Fruit fly (Drosophila melanogaster): Measurements from ENCODE around the gene CG9168.

Gene CG9168

dm6 chr3L:1370939-1371338 lies 39.9 kb upstream of the CG9168 start (continued):
- TF ChIP-seq onecut (GFP tag; IDR thresholded peaks at IDR 0.05) (no peak), CG12236 (GFP tag; optimal IDR thresholded peaks at IDR 0.05) (no peak), Adf1 (GFP tag; IDR thresholded peaks at IDR 0.05) (no peak), Sin3A (optimal IDR thresholded peaks at IDR 0.05) (no peak), cg (GFP tag; optimal IDR thresholded peaks at IDR 0.05) (no peak), CG14441 (GFP tag; IDR thresholded peaks at IDR 0.05) (peak; percentile 60), CG14050 (GFP tag; IDR thresholded peaks at IDR 0.05) (no peak), CG6175 (GFP tag; IDR thresholded peaks at IDR 0.05) (no peak), otp (GFP tag; IDR thresholded peaks at IDR 0.05) (0 out of 3 replicates have a peak, but pooled peaks have one; percentile 46), ken (GFP tag; IDR thresholded peaks at IDR 0.05) (no peak), chn (GFP tag; optimal IDR thresholded peaks at IDR 0.05) (peak; percentile 9), CG9932 (GFP tag; IDR thresholded peaks at IDR 0.05) (no peak), Ssrp (tag; optimal IDR thresholded peaks at IDR 0.05) (peak; percentile 29), dimm (GFP tag; IDR thresholded peaks at IDR 0.05) (no peak), gem (tag; optimal IDR thresholded peaks at IDR 0.05) (peak; percentile 61), pros (GFP tag; optimal IDR thresholded peaks at IDR 0.05) (no peak), Med (GFP tag) (peak; percentile 68), CG11247 (GFP tag; IDR thresholded peaks at IDR 0.05) (no peak), sd (tag; optimal IDR thresholded peaks at IDR 0.05) (no peak), shn (GFP tag; optimal IDR thresholded peaks at IDR 0.05) (no peak), CG8924 (tag; optimal IDR thresholded peaks at IDR 0.05) (peak; percentile 19), CG7928 (GFP tag; optimal IDR thresholded peaks at IDR 0.05) (no peak), CG1832 (GFP tag; optimal IDR thresholded peaks at IDR 0.05) (no peak), dan (GFP tag; IDR thresholded peaks at IDR 0.05) (no peak), crc (GFP tag; optimal IDR thresholded peaks at IDR 0.05) (no peak), CG17328 (GFP tag; IDR thresholded peaks at IDR 0.05) (peak; percentile 57), chif (GFP tag; optimal IDR thresholded peaks at IDR 0.05) (peak in 1 of 2 experiments; percentile 42), slbo (GFP tag; IDR thresholded peaks at IDR 0.05) (peak; percentile 41), ci (GFP tag; IDR thresholded peaks at IDR 0.05) (peak; percentile 44; the same call in 1 of the 3 replicates), CG4404 (GFP tag; IDR thresholded peaks at IDR 0.05) (no peak), CG1792 (GFP tag; optimal IDR thresholded peaks at IDR 0.05) (no peak), sisA (GFP tag; IDR thresholded peaks at IDR 0.05) (peak; percentile 23; the same call in 1 of the 2 replicates), eve (GFP tag; optimal IDR thresholded peaks at IDR 0.05) (peak in 1 of 2 experiments; percentile 17), corto (GFP tag; optimal IDR thresholded peaks at IDR 0.05) (no peak), Neu2 (GFP tag; optimal IDR thresholded peaks at IDR 0.05; ENCODE audit: borderline replicate concordance) (no peak), CG31224 (GFP tag; IDR thresholded peaks at IDR 0.05) (no peak), CG17385 (GFP tag; optimal IDR thresholded peaks at IDR 0.05) (peak; percentile 18), CG9609 (GFP tag; optimal IDR thresholded peaks at IDR 0.05) (peak; percentile 18), CG30431 (GFP tag; optimal IDR thresholded peaks at IDR 0.05) (peak; percentile 22), pum (GFP tag; optimal IDR thresholded peaks at IDR 0.05) (no peak), gcm2 (GFP tag; optimal IDR thresholded peaks at IDR 0.05) (no peak), tin (GFP tag; optimal IDR thresholded peaks at IDR 0.05) (peak; percentile 9), trh (GFP tag; optimal IDR thresholded peaks at IDR 0.05) (no peak), ems (GFP tag; optimal IDR thresholded peaks at IDR 0.05) (peak; percentile 20), CG12219 (GFP tag; optimal IDR thresholded peaks at IDR 0.05) (peak; percentile 11), CG5953 (GFP tag; IDR thresholded peaks at IDR 0.05) (no peak), CG31388 (GFP tag; optimal IDR thresholded peaks at IDR 0.05) (no peak), CG7839 (tag; optimal IDR thresholded peaks at IDR 0.05) (peak; percentile 43), lola (GFP tag; optimal IDR thresholded peaks at IDR 0.05) (no peak), B-H2 (GFP tag; optimal IDR thresholded peaks at IDR 0.05) (no peak), CG18011 (GFP tag; optimal IDR thresholded peaks at IDR 0.05) (no peak), dpn (GFP tag; optimal IDR thresholded peaks at IDR 0.05) (peak in 1 of 2 experiments; percentile 44), CG1647 (GFP tag; optimal IDR thresholded peaks at IDR 0.05) (no peak)

Measured in whole organism, embryonic.